Worm (Caenorhabditis elegans): Measurements from ENCODE around the gene gst-3.

Gene gst-3

ce11 chrIV:10090358-10090757, 49.7 kb downstream of the gst-3 start, which contains the start of gene ttbk-5:
Gene ttbk-5 (plus strand): TSS chrIV:10090658.
- no peak for TF ChIP-seq lir-3 (tag; optimal IDR thresholded peaks at IDR 0.05; ENCODE audit: poor library complexity)
- no peak for TF ChIP-seq lin-39 (tag; optimal IDR thresholded peaks at IDR 0.05)
- no peak for TF ChIP-seq F16B12.6 (tag; optimal IDR thresholded peaks at IDR 0.05)
- no peak for TF ChIP-seq fkh-8 (tag; optimal IDR thresholded peaks at IDR 0.05)
- no peak for TF ChIP-seq mef-2 (tag; optimal IDR thresholded peaks at IDR 0.05)
- TF ChIP-seq unc-62 (GFP tag; optimal IDR thresholded peaks at IDR 0.05), result no peak
- TF ChIP-seq mdl-1 (tag; optimal IDR thresholded peaks at IDR 0.05), result no peak
- no peak for TF ChIP-seq swsn-7 (tag; optimal IDR thresholded peaks at IDR 0.05)
- TF ChIP-seq aha-1 (tag; optimal IDR thresholded peaks at IDR 0.05), result no peak
- no peak for TF ChIP-seq hpl-2 (GFP tag; optimal IDR thresholded peaks at IDR 0.05)

- TF ChIP-seq mab-9 (GFP tag; IDR thresholded peaks at IDR 0.05) (0 out of 2 replicates have a peak, but pooled peaks have one; percentile 21), tlp-1 (tag; optimal IDR thresholded peaks at IDR 0.05) (no peak), aly-2 (tag; optimal IDR thresholded peaks at IDR 0.05) (no peak)
Measured at ce11 chrIV:10089777-10090176, 50.3 kb downstream of the gst-3 start, which contains the start of gene ttr-39. Gene ttr-39 (minus strand): TSS chrIV:10089877.
